Worm (Caenorhabditis elegans): ENCODE results near the gene T27F7.12.

DNA sequence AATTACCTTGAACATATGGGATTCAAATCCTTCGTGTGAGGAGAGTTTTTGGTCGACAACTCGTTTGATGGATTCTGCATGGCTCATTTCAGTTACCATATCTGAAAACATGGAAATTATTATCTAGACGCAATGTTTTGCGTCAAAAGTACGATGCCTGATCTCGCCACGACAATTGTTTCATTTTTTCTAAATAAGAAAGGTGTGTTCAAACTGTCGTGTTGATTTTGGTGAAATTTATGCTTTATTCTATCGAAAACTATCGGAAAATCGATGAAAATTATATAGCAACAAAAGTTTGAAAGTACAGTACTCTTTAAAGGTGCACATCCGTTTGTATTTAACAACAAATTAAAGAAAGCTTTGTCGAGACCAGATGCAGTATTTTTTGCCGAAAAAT, 48.9 kb upstream of the T27F7.12 start, which contains the start of gene cblc-1:
- no peak for TF ChIP-seq nhr-25 (tag; optimal IDR thresholded peaks at IDR 0.05; ENCODE audit: borderline replicate concordance, insufficient read depth)
- TF ChIP-seq skn-1 (tag; optimal IDR thresholded peaks at IDR 0.05) = no peak
- TF ChIP-seq nhr-42 (GFP tag; IDR thresholded peaks at IDR 0.05) = no peak
- no peak for TF ChIP-seq pha-4 (GFP tag; IDR thresholded peaks at IDR 0.05)
- TF ChIP-seq pha-4 (tag; optimal IDR thresholded peaks at IDR 0.05) = no peak
- no peak for TF ChIP-seq ama-1 (optimal IDR thresholded peaks at IDR 0.05)
- no peak for TF ChIP-seq ceh-28 (tag; optimal IDR thresholded peaks at IDR 0.05)
- no peak for TF ChIP-seq php-3 (GFP tag; IDR thresholded peaks at IDR 0.05)
- TF ChIP-seq fkh-10 (GFP tag; optimal IDR thresholded peaks at IDR 0.05) = no peak
- TF ChIP-seq ceh-44 (GFP tag; IDR thresholded peaks at IDR 0.05) = no peak
- TF ChIP-seq unc-62 (GFP tag; optimal IDR thresholded peaks at IDR 0.05 in 1 of 2) = no peak
- no peak for TF ChIP-seq unc-62 (tag; optimal IDR thresholded peaks at IDR 0.05)
- no peak for TF ChIP-seq rbr-2 (tag; optimal IDR thresholded peaks at IDR 0.05)
- TF ChIP-seq ces-1 (GFP tag; optimal IDR thresholded peaks at IDR 0.05) = no peak
- TF ChIP-seq tag-97 (GFP tag; IDR thresholded peaks at IDR 0.05) = no peak
- no peak for TF ChIP-seq lin-1 (GFP tag; IDR thresholded peaks at IDR 0.05)

All from whole organism, L4 larva.